Fruit fly (Drosophila melanogaster) whole organism, embryonic: ENCODE measurements around the gene Tbca.

ENCODE experiments used
- Aef1 ChIP-seq: fragments of 200-800 bp; sonication (Bioruptor generic); IDR thresholded peaks from 3 replicates; pipeline ENCODE4 v1.3.6; 2022; ENCODE audit warnings: missing biosample characterization, missing genetic modification characterization
- Blimp-1 ChIP-seq: fragments of 200-800 bp; sonication (Bioruptor generic); optimal IDR thresholded peaks from 3 replicates; lab custom pipeline; 2018; ENCODE audit warnings: missing biosample characterization, missing genetic modification characterization, mild to moderate bottlenecking, moderate library complexity, missing genetic modification reagents
- CG11085 ChIP-seq: fragments of 200-800 bp; sonication (Bioruptor generic); IDR thresholded peaks from 2 replicates; pipeline ENCODE4 v1.3.6; 2022; ENCODE audit warnings: missing biosample characterization, missing genetic modification characterization
- CG11093 ChIP-seq: fragments of 200-800 bp; sonication (Bioruptor generic); IDR thresholded peaks from 3 replicates; pipeline ENCODE4 v1.3.6; 2022; ENCODE audit warnings: missing biosample characterization, missing genetic modification characterization
- CG1233 ChIP-seq: fragments of 200-800 bp; sonication (Bioruptor generic); optimal IDR thresholded peaks from 4 replicates; lab custom pipeline; 2018; ENCODE audit warnings: missing biosample characterization, mild to moderate bottlenecking, missing genetic modification characterization
- CG12942 ChIP-seq: fragments of 200-800 bp; sonication (Bioruptor generic); optimal IDR thresholded peaks from 3 replicates; lab custom pipeline; 2016; ENCODE audit warnings: missing biosample characterization, missing genetic modification characterization
- CG15479 ChIP-seq: fragments of 200-800 bp; sonication (Bioruptor generic); optimal IDR thresholded peaks from 3 replicates; lab custom pipeline; 2019; ENCODE audit warnings: missing biosample characterization, mild to moderate bottlenecking, missing genetic modification characterization, moderate library complexity
- CG1602 ChIP-seq: fragments of 200-800 bp; sonication (Bioruptor generic); optimal IDR thresholded peaks from 3 replicates; lab custom pipeline; 2016; ENCODE audit warnings: missing biosample characterization, missing genetic modification characterization
- CG17802 ChIP-seq: fragments of 200-800 bp; sonication (Bioruptor generic); optimal IDR thresholded peaks from 2 replicates; lab custom pipeline; 2018; ENCODE audit warnings: missing biosample characterization, mild to moderate bottlenecking, missing genetic modification characterization, moderate library complexity
- CG2678 ChIP-seq: fragments of 200-800 bp; sonication (Bioruptor generic); optimal IDR thresholded peaks from 3 replicates; lab custom pipeline; 2019; ENCODE audit warnings: missing biosample characterization, mild to moderate bottlenecking, missing genetic modification characterization, moderate library complexity
- CG30020 ChIP-seq: fragments of 200-800 bp; optimal IDR thresholded peaks from 2 replicates; lab custom pipeline; 2019; ENCODE audit warnings: missing biosample characterization, mild to moderate bottlenecking, missing genetic modification characterization, moderate library complexity
- CG31224 ChIP-seq: fragments of 200-800 bp; sonication (Bioruptor generic); IDR thresholded peaks from 2 replicates; pipeline ENCODE4 v1.3.6; 2022; ENCODE audit warnings: missing biosample characterization, missing genetic modification characterization
- CG31365 ChIP-seq: fragments of 200-800 bp; sonication (Bioruptor generic); optimal IDR thresholded peaks from 2 replicates; lab custom pipeline; 2018; ENCODE audit warnings: missing biosample characterization, mild to moderate bottlenecking, missing genetic modification characterization
- CG4404 ChIP-seq: fragments of 200-800 bp; sonication (Bioruptor generic); IDR thresholded peaks from 2 replicates; pipeline ENCODE4 v1.3.6; 2022; ENCODE audit warnings: missing biosample characterization, missing genetic modification characterization
- CG7745 ChIP-seq: fragments of 200-800 bp; sonication (Bioruptor generic); optimal IDR thresholded peaks from 2 replicates; lab custom pipeline; 2018; ENCODE audit warnings: missing biosample characterization, mild to moderate bottlenecking, missing genetic modification characterization, moderate library complexity
- CG8478 ChIP-seq: fragments of >200 bp; optimal IDR thresholded peaks from 2 replicates; lab custom pipeline; 2018
- CG9797 ChIP-seq: fragments of 200-800 bp; sonication (Bioruptor generic); optimal IDR thresholded peaks from 3 replicates; lab custom pipeline; 2018; ENCODE audit warnings: missing biosample characterization, mild to moderate bottlenecking, missing genetic modification characterization
- CG9817 ChIP-seq: fragments of 200-800 bp; sonication (Bioruptor generic); optimal IDR thresholded peaks from 2 replicates; lab custom pipeline; 2018; ENCODE audit warnings: missing biosample characterization, mild to moderate bottlenecking, missing genetic modification characterization, moderate library complexity
- D19A ChIP-seq: fragments of 200-800 bp; optimal IDR thresholded peaks from 3 replicates; lab custom pipeline; 2019; ENCODE audit warnings: missing biosample characterization, mild to moderate bottlenecking, missing genetic modification characterization, moderate library complexity
- Deaf1 ChIP-seq: fragments of 200-800 bp; optimal IDR thresholded peaks from 3 replicates; lab custom pipeline; 2019; ENCODE audit warnings: missing biosample characterization, mild to moderate bottlenecking, missing genetic modification characterization, moderate library complexity
- E2f2 ChIP-seq: fragments of 200-800 bp; sonication (Bioruptor generic); IDR thresholded peaks from 2 replicates; pipeline ENCODE4 v1.3.6; 2022; ENCODE audit warnings: missing biosample characterization, missing genetic modification characterization
- Fer2 ChIP-seq: fragments of 200-800 bp; sonication (Bioruptor generic); optimal IDR thresholded peaks from 2 replicates; lab custom pipeline; 2018; ENCODE audit warnings: missing biosample characterization, mild to moderate bottlenecking, missing genetic modification characterization, moderate library complexity
- HmgZ ChIP-seq: fragments of 200-800 bp; sonication (Bioruptor generic); optimal IDR thresholded peaks from 2 replicates; lab custom pipeline; 2018; ENCODE audit warnings: missing biosample characterization, mild to moderate bottlenecking, missing genetic modification characterization
- Kr ChIP-seq: fragments of 200-800 bp; sonication (Bioruptor generic); optimal IDR thresholded peaks from 2 replicates; lab custom pipeline; 2017; ENCODE audit warnings: missing biosample characterization, mild to moderate bottlenecking, missing genetic modification characterization
- MTF-1 ChIP-seq: fragments of 200-800 bp; sonication (Bioruptor generic); optimal IDR thresholded peaks from 2 replicates; lab custom pipeline; 2018; ENCODE audit warnings: missing biosample characterization, mild to moderate bottlenecking, missing genetic modification characterization, borderline replicate concordance
- NK7.1 ChIP-seq: fragments of 200-800 bp; sonication (Bioruptor generic); optimal IDR thresholded peaks from 3 replicates; lab custom pipeline; 2016; ENCODE audit warnings: missing biosample characterization, missing genetic modification characterization
- Taf1 ChIP-seq: fragments of 200-800 bp; sonication (Bioruptor generic); IDR thresholded peaks from 2 replicates; pipeline ENCODE4 v1.3.6; 2022; ENCODE audit warnings: missing biosample characterization, missing genetic modification characterization
- Trl ChIP-seq, 3 experiments: fragments of >200 bp in 2 of 3; fragments of 200-800 bp in 1 of 3; sonication (Bioruptor generic) in 1 of 3; optimal IDR thresholded peaks; 2 replicates in 1 of 3; 3 replicates in 2 of 3; lab custom pipeline; 2016 to 2017; ENCODE audit warnings: missing biosample characterization in 1 of 3, missing genetic modification characterization in 1 of 3
- YL-1 ChIP-seq: fragments of 200-800 bp; sonication (Bioruptor generic); optimal IDR thresholded peaks from 3 replicates; lab custom pipeline; 2017; ENCODE audit warnings: missing biosample characterization, mild to moderate bottlenecking, missing genetic modification characterization
- ac ChIP-seq: fragments of 200-800 bp; sonication (Bioruptor generic); optimal IDR thresholded peaks from 3 replicates; lab custom pipeline; 2017; ENCODE audit warnings: missing biosample characterization, mild to moderate bottlenecking, missing genetic modification characterization
- ci ChIP-seq: fragments of 200-800 bp; sonication (Bioruptor generic); IDR thresholded peaks from 3 replicates; pipeline ENCODE4 v1.3.6; 2022; ENCODE audit warnings: missing biosample characterization, missing genetic modification characterization
- dmrt99B ChIP-seq: fragments of 200-800 bp; sonication (Bioruptor generic); optimal IDR thresholded peaks from 2 replicates; lab custom pipeline; 2018; ENCODE audit warnings: missing biosample characterization, mild to moderate bottlenecking, missing genetic modification characterization, moderate library complexity
- esg ChIP-seq: fragments of 200-800 bp; sonication (Bioruptor generic); conservative IDR thresholded peaks from 2 replicates; pipeline ENCODE4 v1.3.6; 2022; ENCODE audit warnings: missing biosample characterization, missing genetic modification characterization
- kah ChIP-seq: fragments of 200-800 bp; sonication (Bioruptor generic); optimal IDR thresholded peaks from 2 replicates; lab custom pipeline; 2018; ENCODE audit warnings: missing biosample characterization, mild to moderate bottlenecking, missing genetic modification characterization
- lov ChIP-seq, 2 experiments: fragments of 200-800 bp in 1 of 2; fragments of >200 bp in 1 of 2; sonication (Bioruptor generic) in 1 of 2; IDR thresholded peaks in 1 of 2; optimal IDR thresholded peaks in 1 of 2; 2 replicates in 1 of 2; 3 replicates in 1 of 2; pipeline versions ENCODE4 v1.3.6 to Lab custom; 2017 to 2022; ENCODE audit warnings: missing biosample characterization in 1 of 2, missing genetic modification characterization in 1 of 2
- mld ChIP-seq: fragments of 200-800 bp; sonication (Bioruptor generic); IDR thresholded peaks from 3 replicates; pipeline ENCODE4 v1.3.6; 2022; ENCODE audit warnings: missing biosample characterization, missing genetic modification characterization; ENCODE audit not compliant: partially characterized antibody
- onecut ChIP-seq: fragments of 200-800 bp; sonication (Bioruptor generic); IDR thresholded peaks from 2 replicates; pipeline ENCODE4 v1.3.6; 2022; ENCODE audit warnings: missing biosample characterization, missing genetic modification characterization
- org-1 ChIP-seq: fragments of 200-800 bp; sonication (Bioruptor generic); optimal IDR thresholded peaks from 2 replicates; lab custom pipeline; 2017; ENCODE audit warnings: missing biosample characterization, missing genetic modification characterization
- pho ChIP-seq: fragments of 200-800 bp; sonication (Bioruptor generic); optimal IDR thresholded peaks from 2 replicates; lab custom pipeline; 2016; ENCODE audit warnings: missing biosample characterization, missing genetic modification characterization
- pita ChIP-seq: fragments of 200-800 bp; sonication (Bioruptor generic); optimal IDR thresholded peaks from 2 replicates; lab custom pipeline; 2017; ENCODE audit warnings: missing biosample characterization, mild to moderate bottlenecking, missing genetic modification characterization
- psq ChIP-seq: fragments of 200-800 bp; sonication (Bioruptor generic); optimal IDR thresholded peaks from 2 replicates; lab custom pipeline; 2017; ENCODE audit warnings: missing biosample characterization, missing genetic modification characterization
- pum ChIP-seq: fragments of 200-800 bp; sonication (Bioruptor generic); optimal IDR thresholded peaks from 2 replicates; lab custom pipeline; 2016; ENCODE audit warnings: missing biosample characterization, missing genetic modification characterization
- ranshi ChIP-seq: fragments of 200-800 bp; sonication (Bioruptor generic); IDR thresholded peaks from 2 replicates; pipeline ENCODE4 v1.3.6; 2022; ENCODE audit warnings: missing biosample characterization, missing genetic modification characterization
- rib ChIP-seq: fragments of 200-800 bp; sonication (Bioruptor generic); IDR thresholded peaks from 2 replicates; pipeline ENCODE4 v1.3.6; 2022; ENCODE audit warnings: missing biosample characterization, missing genetic modification characterization
- slbo ChIP-seq: fragments of 200-800 bp; sonication (Bioruptor generic); IDR thresholded peaks from 2 replicates; pipeline ENCODE4 v1.3.6; 2022; ENCODE audit warnings: missing biosample characterization, missing genetic modification characterization
- tio ChIP-seq: fragments of 200-800 bp; sonication (Bioruptor generic); optimal IDR thresholded peaks from 2 replicates; lab custom pipeline; 2017; ENCODE audit warnings: missing biosample characterization, missing genetic modification characterization, inconsistent platforms
- twi ChIP-seq: fragments of 200-800 bp; optimal IDR thresholded peaks from 2 replicates; lab custom pipeline; 2019; ENCODE audit warnings: missing biosample characterization, mild to moderate bottlenecking, missing genetic modification characterization, moderate library complexity
- unpg ChIP-seq: fragments of 200-800 bp; sonication (Bioruptor generic); optimal IDR thresholded peaks from 3 replicates; lab custom pipeline; 2018; ENCODE audit warnings: missing biosample characterization, mild to moderate bottlenecking, missing genetic modification characterization, moderate library complexity
- zfh2 ChIP-seq: fragments of 200-800 bp; sonication (Bioruptor generic); optimal IDR thresholded peaks from 2 replicates; lab custom pipeline; 2016; ENCODE audit warnings: missing biosample characterization, missing genetic modification characterization

Tbca gene

dm6 chr3R:31704524-31705215 lies 38.6 kb upstream of the Tbca start (continued):
- TF ChIP-seq Blimp-1 (GFP tag; lab: Kevin White, UChicago) = no peak
- no peak for TF ChIP-seq HmgZ (tag; lab: Kevin White, UChicago)
- TF ChIP-seq Taf1 (GFP tag; lab: Robert Waterston, UW) = no peak
- TF ChIP-seq esg (GFP tag; lab: Robert Waterston, UW) = 0 out of 2 replicates have a peak, but pooled peaks have one; percentile 5
- no peak for TF ChIP-seq kah
- TF ChIP-seq CG15479 = peak; percentile 95
- peak; percentile 28 for TF ChIP-seq tio (GFP tag; lab: Kevin White, UChicago)
- TF ChIP-seq YL-1 (GFP tag; lab: Kevin White, UChicago) = no peak
- TF ChIP-seq Fer2 (tag; lab: Kevin White, UChicago) = no peak
- TF ChIP-seq CG31224 = no peak
- peak; percentile 39; the same call in 1 of the 2 replicates for TF ChIP-seq ranshi
- TF ChIP-seq CG30020 = no peak
- TF ChIP-seq pita (GFP tag; lab: Kevin White, UChicago) = no peak
- no peak for TF ChIP-seq Trl (optimal IDR thresholded peaks at IDR 0.05; lab: Kevin White, UChicago)
- TF ChIP-seq Trl (GFP tag; optimal IDR thresholded peaks at IDR 0.05; lab: Kevin White, UChicago) = no peak
- no peak for TF ChIP-seq mld (GFP tag; lab: Robert Waterston, UW)
- peak; percentile 92 for TF ChIP-seq CG4404 (GFP tag; lab: Robert Waterston, UW)
- no peak for TF ChIP-seq dmrt99B (tag; lab: Kevin White, UChicago)
- TF ChIP-seq psq (GFP tag; lab: Kevin White, UChicago) = no peak
- peak; percentile 28 for TF ChIP-seq D19A (tag; lab: Kevin White, UChicago)
- TF ChIP-seq NK7.1 (GFP tag; lab: Kevin White, UChicago) = no peak
- no peak for TF ChIP-seq slbo (GFP tag; lab: Robert Waterston, UW)
- peak; percentile 79 for TF ChIP-seq ac
- no peak for TF ChIP-seq CG31365 (tag; lab: Kevin White, UChicago)
- TF ChIP-seq lov (optimal IDR thresholded peaks at IDR 0.05; lab: Kevin White, UChicago) = no peak
- TF ChIP-seq lov (GFP tag; IDR thresholded peaks at IDR 0.05; lab: Robert Waterston, UW) = peak; percentile 75; the same call in 2 of the 3 replicates
- no peak for TF ChIP-seq zfh2 (GFP tag; lab: Kevin White, UChicago)
- no peak for TF ChIP-seq rib
- no peak for TF ChIP-seq E2f2 (GFP tag; lab: Robert Waterston, UW)
- no peak for TF ChIP-seq CG12942 (GFP tag; lab: Kevin White, UChicago)
- TF ChIP-seq unpg (GFP tag; lab: Kevin White, UChicago) = peak; percentile 48
- TF ChIP-seq CG17802 (tag; lab: Kevin White, UChicago) = no peak
- no peak for TF ChIP-seq CG8478 (lab: Kevin White, UChicago)
- peak; percentile 52 for TF ChIP-seq twi (tag; lab: Kevin White, UChicago)
- TF ChIP-seq Aef1 = no peak
- TF ChIP-seq Kr = peak; percentile 88
- no peak for TF ChIP-seq MTF-1 (GFP tag; lab: Kevin White, UChicago)
- TF ChIP-seq CG9797 (GFP tag; lab: Kevin White, UChicago) = no peak
- TF ChIP-seq CG7745 (tag; lab: Kevin White, UChicago) = peak; percentile 64
- no peak for TF ChIP-seq pum (GFP tag; lab: Kevin White, UChicago)
- TF ChIP-seq CG2678 = peak; percentile 1
- TF ChIP-seq CG11093 (GFP tag; lab: Robert Waterston, UW) = peak; percentile 38; the same call in 1 of the 3 replicates
- TF ChIP-seq onecut = peak; percentile 29; the same call in 1 of the 2 replicates
- no peak for TF ChIP-seq pho (GFP tag; lab: Kevin White, UChicago)
- TF ChIP-seq ci (GFP tag; lab: Robert Waterston, UW) = no peak
- peak; percentile 15 for TF ChIP-seq CG1233
- TF ChIP-seq org-1 (GFP tag; lab: Kevin White, UChicago) = no peak
- no peak for TF ChIP-seq Deaf1
- peak; percentile 54 for TF ChIP-seq CG1602
- no peak for TF ChIP-seq CG11085 (GFP tag; lab: Robert Waterston, UW)
- TF ChIP-seq CG9817 (tag; lab: Kevin White, UChicago) = no peak
